Worm (Caenorhabditis elegans) whole organism, L4 larva: ENCODE measurements around the gene C55A1.11.

Experiments
- Y48G9A.11 ChIP-seq: fragments of 200-800 bp; sonication (Bioruptor generic); IDR thresholded peaks from 2 replicates; pipeline ENCODE4 v1.3.6; 2022; ENCODE audit warnings: missing genetic modification reagents, missing genetic modification characterization, missing compliant biosample characterization
- ama-1 ChIP-seq: fragments of 150-350 bp; optimal IDR thresholded peaks from 2 replicates; lab custom pipeline; 2014; ENCODE audit warnings: inconsistent platforms, mixed read lengths
- dpl-1 ChIP-seq: fragments of 150-350 bp; optimal IDR thresholded peaks from 2 replicates; lab custom pipeline; 2014; ENCODE audit warnings: missing biosample characterization, missing genetic modification reagents, missing genetic modification characterization
- fkh-10 ChIP-seq: fragments of 150-350 bp; optimal IDR thresholded peaks from 2 replicates; lab custom pipeline; 2014; ENCODE audit warnings: missing biosample characterization, missing genetic modification reagents, missing genetic modification characterization
- hmg-1.1 ChIP-seq: fragments of 200-800 bp; sonication (Bioruptor generic); IDR thresholded peaks from 2 replicates; pipeline ENCODE4 v1.3.6; 2022; ENCODE audit warnings: missing genetic modification reagents, missing genetic modification characterization, missing compliant biosample characterization
- lin-13 ChIP-seq: fragments of 150-350 bp; optimal IDR thresholded peaks from 2 replicates; lab custom pipeline; 2014; ENCODE audit warnings: missing biosample characterization, missing genetic modification reagents, missing genetic modification characterization
- lsy-2 ChIP-seq, 2 experiments: fragments of 150-350 bp in 1 of 2; sonication (generic microtip) in 1 of 2; optimal IDR thresholded peaks; 2 replicates each; lab custom pipeline; 2014 to 2017; ENCODE audit warnings: missing biosample characterization in 2 of 2, missing genetic modification characterization in 2 of 2
- nhr-25 ChIP-seq: sonication (generic microtip); optimal IDR thresholded peaks from 2 replicates; lab custom pipeline; 2017; ENCODE audit warnings: missing genetic modification characterization, mild to moderate bottlenecking, missing compliant biosample characterization, antibody characterized with exemption, moderate library complexity, borderline replicate concordance; ENCODE audit not compliant: insufficient read depth
- nhr-28 ChIP-seq: fragments of 150-350 bp; optimal IDR thresholded peaks from 2 replicates; lab custom pipeline; 2014; ENCODE audit warnings: missing biosample characterization, missing genetic modification characterization
- ztf-11 ChIP-seq: fragments of 150-350 bp; optimal IDR thresholded peaks from 2 replicates; lab custom pipeline; 2014; ENCODE audit warnings: missing biosample characterization, missing genetic modification characterization

DNA sequence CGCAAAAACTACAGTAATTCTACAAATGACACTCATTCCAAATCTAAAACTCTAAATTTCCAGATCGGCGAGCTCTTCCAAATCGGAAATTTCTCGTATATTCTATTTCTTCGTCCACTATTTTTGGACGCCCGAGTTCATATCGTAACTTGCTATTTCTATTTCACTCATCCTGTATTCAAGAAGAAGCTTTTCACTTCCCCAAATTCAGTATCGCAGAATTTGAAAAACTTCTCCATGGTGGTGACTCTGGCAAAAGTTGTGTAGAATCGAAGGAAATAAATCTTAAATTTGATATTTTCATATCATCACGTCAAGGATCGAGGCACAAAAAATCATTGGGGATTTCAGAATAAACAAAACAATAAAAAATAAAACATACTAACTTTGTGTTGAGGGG lies 26.5 kb downstream of the C55A1.11 start:
- TF ChIP-seq hmg-1.1 (GFP tag; lab: Robert Waterston, UW) (no peak), dpl-1 (no peak), nhr-25 (tag; lab: Kevin White, UChicago) (no peak), ztf-11 (tag; lab: Kevin White, UChicago) (no peak), lin-13 (GFP tag; lab: Kevin White, UChicago) (no peak), nhr-28 (tag; lab: Kevin White, UChicago) (no peak), lsy-2 (tag; optimal IDR thresholded peaks at IDR 0.05; lab: Kevin White, UChicago) (no peak), Y48G9A.11 (GFP tag; lab: Robert Waterston, UW) (no peak), fkh-10 (GFP tag; lab: Kevin White, UChicago) (no peak), ama-1 (lab: Kevin White, UChicago) (peak; percentile 87)
